Fruit fly (Drosophila melanogaster) whole organism, adult: Measurements from ENCODE around the gene Tssk.

Experiments
- CG12768 ChIP-seq: fragments of 200-800 bp; sonication (Bioruptor generic); optimal IDR thresholded peaks from 2 replicates; lab custom pipeline; 2017; ENCODE audit warnings: missing biosample characterization, missing genetic modification characterization, mild to moderate bottlenecking, moderate library complexity, missing genetic modification reagents
- CG7101 ChIP-seq: fragments of 200-800 bp; sonication (Bioruptor generic); optimal IDR thresholded peaks from 2 replicates; lab custom pipeline; 2018; ENCODE audit warnings: missing biosample characterization, mild to moderate bottlenecking, missing genetic modification characterization, moderate library complexity
- Hr96 ChIP-seq: fragments of 200-800 bp; sonication (Bioruptor generic); optimal IDR thresholded peaks from 2 replicates; lab custom pipeline; 2016; ENCODE audit warnings: missing biosample characterization, missing genetic modification characterization
- bab1 ChIP-seq: fragments of 200-800 bp; sonication (Bioruptor generic); optimal IDR thresholded peaks from 3 replicates; lab custom pipeline; 2019; ENCODE audit warnings: missing biosample characterization, mild to moderate bottlenecking, missing genetic modification characterization, moderate library complexity
- cic ChIP-seq: fragments of 200-800 bp; sonication (Bioruptor generic); optimal IDR thresholded peaks from 2 replicates; lab custom pipeline; 2017; ENCODE audit warnings: missing biosample characterization, mild to moderate bottlenecking, missing genetic modification characterization, moderate library complexity

dm6 chr3R:18585259-18585858 lies 13.1 kb upstream of the Tssk start:
- TF ChIP-seq cic (no peak), Hr96 (GFP tag; lab: Kevin White, UChicago) (no peak), CG7101 (tag; lab: Kevin White, UChicago) (peak; percentile 31), CG12768 (GFP tag; lab: Kevin White, UChicago) (no peak), bab1 (peak; percentile 28)
